Worm (Caenorhabditis elegans) whole organism, L2 larva: ENCODE results near the gene frm-3.

Experiments used
- C34F6.9 ChIP-seq: fragments of 150-350 bp; optimal IDR thresholded peaks from 2 replicates; lab custom pipeline; 2014; ENCODE audit warnings: missing biosample characterization, missing genetic modification characterization
- F13H6.1 ChIP-seq: sonication (generic microtip); optimal IDR thresholded peaks from 2 replicates; lab custom pipeline; 2016; ENCODE audit warnings: missing genetic modification characterization, missing compliant biosample characterization
- R02D3.7 ChIP-seq: fragments of 150-350 bp; optimal IDR thresholded peaks from 2 replicates; lab custom pipeline; 2014; ENCODE audit warnings: missing biosample characterization, missing genetic modification characterization
- Y55F3AM.14 ChIP-seq: fragments of 200-800 bp; sonication (Bioruptor generic); optimal IDR thresholded peaks from 2 replicates; lab custom pipeline; 2018; ENCODE audit warnings: mild to moderate bottlenecking, missing genetic modification characterization, missing compliant biosample characterization
- ZK546.5 ChIP-seq: sonication (generic microtip); optimal IDR thresholded peaks from 2 replicates; lab custom pipeline; 2017; ENCODE audit warnings: missing biosample characterization, missing genetic modification characterization
- alr-1 ChIP-seq: fragments of 150-350 bp; optimal IDR thresholded peaks from 2 replicates; lab custom pipeline; 2014; ENCODE audit warnings: missing biosample characterization, missing genetic modification characterization
- ama-1 ChIP-seq: fragments of 150-350 bp; optimal IDR thresholded peaks from 2 replicates; lab custom pipeline; 2018; ENCODE audit warnings: inconsistent platforms
- blmp-1 ChIP-seq: sonication (generic microtip); optimal IDR thresholded peaks from 2 replicates; lab custom pipeline; 2017; ENCODE audit warnings: missing genetic modification characterization, mild to moderate bottlenecking, missing compliant biosample characterization, antibody characterized with exemption, moderate library complexity; ENCODE audit not compliant: insufficient read depth
- ceh-16 ChIP-seq: fragments of 150-350 bp; optimal IDR thresholded peaks from 2 replicates; lab custom pipeline; 2014; ENCODE audit warnings: missing biosample characterization, missing genetic modification characterization
- ceh-82 ChIP-seq: fragments of 150-350 bp; optimal IDR thresholded peaks from 2 replicates; lab custom pipeline; 2014; ENCODE audit warnings: missing biosample characterization, missing genetic modification characterization
- crh-2 ChIP-seq: sonication (generic microtip); optimal IDR thresholded peaks from 2 replicates; lab custom pipeline; 2017; ENCODE audit warnings: missing biosample characterization, missing genetic modification characterization
- egl-27 ChIP-seq: sonication (generic microtip); optimal IDR thresholded peaks from 3 replicates; lab custom pipeline; 2017; ENCODE audit warnings: missing biosample characterization, missing genetic modification reagents, missing genetic modification characterization
- elt-1 ChIP-seq: fragments of 150-350 bp; optimal IDR thresholded peaks from 2 replicates; lab custom pipeline; 2014; ENCODE audit warnings: missing biosample characterization, missing genetic modification characterization
- elt-3 ChIP-seq: sonication (generic microtip); optimal IDR thresholded peaks from 2 replicates; lab custom pipeline; 2017; ENCODE audit warnings: missing biosample characterization, missing genetic modification characterization
- fos-1 ChIP-seq: fragments of 150-350 bp; optimal IDR thresholded peaks from 2 replicates; lab custom pipeline; 2014; ENCODE audit warnings: missing biosample characterization, missing genetic modification characterization
- gmeb-1 ChIP-seq: fragments of 150-350 bp; optimal IDR thresholded peaks from 2 replicates; lab custom pipeline; 2014; ENCODE audit warnings: missing biosample characterization, missing genetic modification characterization
- lin-11 ChIP-seq: fragments of 150-350 bp; sonication (generic microtip); optimal IDR thresholded peaks from 2 replicates; lab custom pipeline; 2014; ENCODE audit warnings: missing biosample characterization, missing genetic modification characterization, inconsistent platforms, mixed read lengths
- lin-39 ChIP-seq: fragments of 150-350 bp; optimal IDR thresholded peaks from 2 replicates; lab custom pipeline; 2014; ENCODE audit warnings: missing biosample characterization, missing genetic modification reagents, missing genetic modification characterization
- lsy-2 ChIP-seq, 2 experiments: fragments of 150-350 bp in 1 of 2; sonication (generic microtip) in 1 of 2; optimal IDR thresholded peaks; 2 replicates each; lab custom pipeline; 2014 to 2017; ENCODE audit warnings: missing biosample characterization in 2 of 2, missing genetic modification characterization in 2 of 2
- mab-5 ChIP-seq: fragments of 150-350 bp; optimal IDR thresholded peaks from 2 replicates; lab custom pipeline; 2014; ENCODE audit warnings: missing biosample characterization, missing genetic modification characterization
- mbf-1 ChIP-seq: sonication (generic microtip); optimal IDR thresholded peaks from 2 replicates; lab custom pipeline; 2017; ENCODE audit warnings: missing biosample characterization, missing genetic modification characterization
- mdl-1 ChIP-seq, 2 experiments: fragments of 150-350 bp in 1 of 2; sonication (generic microtip) in 1 of 2; optimal IDR thresholded peaks; 2 replicates each; lab custom pipeline; 2017; ENCODE audit warnings: missing biosample characterization in 2 of 2, missing genetic modification characterization in 2 of 2
- nhr-10 ChIP-seq: sonication (generic microtip); optimal IDR thresholded peaks from 2 replicates; lab custom pipeline; 2017; ENCODE audit warnings: missing biosample characterization, missing genetic modification characterization
- nhr-129 ChIP-seq: fragments of 150-350 bp; optimal IDR thresholded peaks from 2 replicates; lab custom pipeline; 2014; ENCODE audit warnings: missing biosample characterization, missing genetic modification characterization
- nhr-21 ChIP-seq: fragments of 150-350 bp; optimal IDR thresholded peaks from 2 replicates; lab custom pipeline; 2014; ENCODE audit warnings: missing biosample characterization, missing genetic modification characterization
- nhr-23 ChIP-seq: fragments of 150-350 bp; optimal IDR thresholded peaks from 2 replicates; lab custom pipeline; 2014; ENCODE audit warnings: missing biosample characterization, missing genetic modification reagents, missing genetic modification characterization
- nhr-237 ChIP-seq: fragments of 150-350 bp; optimal IDR thresholded peaks from 2 replicates; lab custom pipeline; 2014; ENCODE audit warnings: missing biosample characterization, missing genetic modification characterization
- nhr-6 ChIP-seq: fragments of 150-350 bp; optimal IDR thresholded peaks from 2 replicates; lab custom pipeline; 2014; ENCODE audit warnings: missing biosample characterization, missing genetic modification characterization
- nhr-77 ChIP-seq: fragments of 150-350 bp; optimal IDR thresholded peaks from 2 replicates; lab custom pipeline; 2014; ENCODE audit warnings: missing biosample characterization, missing genetic modification characterization
- sem-4 ChIP-seq: fragments of 150-350 bp; optimal IDR thresholded peaks from 2 replicates; lab custom pipeline; 2014; ENCODE audit warnings: missing biosample characterization, missing genetic modification reagents, missing genetic modification characterization
- sma-3 ChIP-seq: sonication (generic microtip); optimal IDR thresholded peaks from 2 replicates; lab custom pipeline; 2016; ENCODE audit warnings: missing genetic modification reagents, missing genetic modification characterization, missing compliant biosample characterization
- sma-9 ChIP-seq, 2 experiments: fragments of 150-350 bp in 1 of 2; sonication (generic microtip) in 1 of 2; optimal IDR thresholded peaks; 2 replicates each; lab custom pipeline; 2014 to 2016; ENCODE audit warnings: missing genetic modification characterization in 2 of 2, mild to moderate bottlenecking in 1 of 2, missing biosample characterization in 1 of 2, missing compliant biosample characterization in 1 of 2, missing genetic modification reagents in 1 of 2, moderate library complexity in 1 of 2
- snpc-4 ChIP-seq: fragments of 150-350 bp; optimal IDR thresholded peaks from 2 replicates; lab custom pipeline; 2014; ENCODE audit warnings: missing biosample characterization, missing genetic modification characterization
- unc-39 ChIP-seq: fragments of 150-350 bp; optimal IDR thresholded peaks from 2 replicates; lab custom pipeline; 2014; ENCODE audit warnings: missing biosample characterization, missing genetic modification characterization
- unc-55 ChIP-seq: fragments of 150-350 bp; sonication (generic microtip); optimal IDR thresholded peaks from 3 replicates; lab custom pipeline; 2014; ENCODE audit warnings: missing biosample characterization, missing genetic modification reagents, missing genetic modification characterization
- zag-1 ChIP-seq: fragments of 150-350 bp; optimal IDR thresholded peaks from 2 replicates; lab custom pipeline; 2014; ENCODE audit warnings: missing biosample characterization, missing genetic modification characterization
- ztf-1 ChIP-seq: fragments of 200-800 bp; sonication (Bioruptor generic); conservative IDR thresholded peaks from 2 replicates; pipeline ENCODE4 v1.3.6; 2022; ENCODE audit warnings: missing genetic modification characterization, missing compliant biosample characterization
- ztf-11 ChIP-seq: sonication (generic microtip); optimal IDR thresholded peaks from 2 replicates; lab custom pipeline; 2017; ENCODE audit warnings: missing biosample characterization, missing genetic modification characterization
- ztf-4 ChIP-seq: fragments of 150-350 bp; optimal IDR thresholded peaks from 2 replicates; lab custom pipeline; 2014; ENCODE audit warnings: missing biosample characterization, missing genetic modification characterization

Gene frm-3

DNA sequence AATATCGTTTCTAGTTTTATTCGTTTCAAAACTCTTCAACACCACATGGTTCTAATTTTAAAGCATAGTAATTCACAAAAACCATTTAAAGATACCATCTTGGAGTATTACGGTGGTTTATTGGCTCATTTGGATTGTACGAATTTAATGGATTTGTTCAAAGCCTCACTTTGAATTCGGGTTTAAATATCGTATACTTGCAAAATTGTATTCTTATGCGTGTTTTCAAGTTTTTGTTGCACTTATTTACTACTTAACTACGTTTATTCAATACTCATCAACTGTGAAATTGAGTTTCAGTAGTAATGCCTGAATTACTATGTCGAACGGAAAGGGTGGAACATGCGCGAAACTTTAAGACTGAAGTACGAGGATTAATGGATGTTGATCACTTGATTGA, 13.1 kb downstream of the frm-3 start, which contains the start of gene abts-2:
TSS of gene abts-2 (plus strand) at position 301 of the 400 bp plus-strand sequence.
- TF ChIP-seq unc-55: no peak
- no peak for TF ChIP-seq sem-4 (tag; lab: Kevin White, UChicago)

DNA sequence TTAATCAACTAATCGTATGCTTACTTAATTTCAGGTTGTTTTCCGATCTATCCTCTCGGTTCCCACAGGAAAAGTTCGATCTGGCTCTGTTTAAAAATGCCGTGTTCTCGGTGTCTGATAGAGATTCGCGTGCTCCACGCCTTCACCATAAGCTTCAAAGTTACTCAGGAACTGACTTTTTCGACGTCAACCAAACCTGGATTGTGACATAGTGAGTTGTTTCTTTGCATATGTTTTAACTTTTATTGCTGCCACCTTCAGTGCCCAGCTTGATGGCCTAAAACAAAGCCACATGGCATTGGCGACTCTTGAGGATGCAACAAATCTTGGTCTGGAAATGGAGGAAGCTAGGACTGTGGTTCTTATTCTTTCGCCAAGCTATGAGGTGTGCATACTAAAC, 13.6 kb downstream of the frm-3 start:
- TF ChIP-seq nhr-6 (tag; lab: Kevin White, UChicago) (no peak), lin-11 (tag; lab: Kevin White, UChicago) (no peak), egl-27 (no peak), ceh-16 (tag; lab: Kevin White, UChicago) (no peak), elt-3 (tag; lab: Kevin White, UChicago) (no peak), ztf-11 (tag; lab: Kevin White, UChicago) (no peak), ZK546.5 (tag; lab: Kevin White, UChicago) (no peak), R02D3.7 (tag; lab: Kevin White, UChicago) (no peak), mab-5 (tag; lab: Kevin White, UChicago) (no peak), nhr-23 (no peak), unc-55 (no peak), snpc-4 (tag; lab: Kevin White, UChicago) (no peak), F13H6.1 (no peak), fos-1 (tag; lab: Kevin White, UChicago) (no peak), gmeb-1 (tag; lab: Kevin White, UChicago) (no peak), sma-9 (GFP tag; optimal IDR thresholded peaks at IDR 0.05; lab: Kevin White, UChicago) (no peak), sma-9 (tag; optimal IDR thresholded peaks at IDR 0.05; lab: Kevin White, UChicago) (no peak), nhr-21 (tag; lab: Kevin White, UChicago) (no peak), lin-39 (tag; lab: Kevin White, UChicago) (no peak)

DNA sequence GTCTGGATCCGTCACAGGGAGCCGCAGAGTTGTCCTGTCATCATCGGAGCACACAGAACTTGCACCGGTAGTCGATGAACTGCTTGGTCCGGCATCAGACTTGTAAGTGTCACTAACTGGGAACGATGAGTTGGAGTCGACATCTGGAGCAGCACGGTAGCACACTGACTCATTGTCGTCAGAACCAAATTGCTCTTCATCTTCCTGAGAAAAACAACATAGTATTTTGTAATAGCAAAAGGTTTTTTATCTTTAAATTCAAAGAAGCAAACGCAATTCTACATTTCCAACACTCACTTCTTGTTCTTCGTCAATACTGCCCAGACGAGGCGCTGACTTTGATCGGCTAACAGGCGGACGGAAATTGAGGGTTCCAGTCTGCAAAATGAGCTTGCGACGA, 18.2 kb downstream of the frm-3 start:
- TF ChIP-seq mbf-1 (tag; lab: Kevin White, UChicago) (no peak), nhr-129 (tag; lab: Kevin White, UChicago) (no peak), egl-27 (no peak), mdl-1 (tag; optimal IDR thresholded peaks at IDR 0.05; lab: Kevin White, UChicago) (no peak), nhr-10 (no peak), elt-3 (tag; lab: Kevin White, UChicago) (no peak), nhr-21 (tag; lab: Kevin White, UChicago) (no peak), nhr-237 (tag; lab: Kevin White, UChicago) (no peak), unc-55 (no peak)

DNA sequence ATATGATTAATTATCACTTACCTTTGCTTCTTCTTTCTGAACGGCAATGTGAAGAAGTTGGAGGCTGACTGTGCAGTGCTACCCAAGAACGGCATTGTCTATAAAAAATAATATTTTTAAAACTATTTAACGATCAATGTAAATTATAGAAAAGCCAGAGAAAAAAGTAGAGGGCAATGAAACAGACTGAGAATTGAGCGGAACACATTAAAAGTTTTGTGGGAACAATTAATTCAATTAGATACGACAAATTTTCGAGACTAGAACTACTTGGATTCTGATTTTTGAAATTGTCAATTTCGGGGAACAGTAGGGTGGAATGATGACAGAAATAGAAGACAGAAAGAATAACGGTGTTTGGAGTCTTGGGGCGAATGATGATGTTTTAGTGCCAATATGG, 19.3 kb downstream of the frm-3 start, which contains the start of gene F52D10.2:
TSS of gene F52D10.2 (minus strand) at position 101 of the 400 bp plus-strand sequence.
- TF ChIP-seq nhr-129 (tag; lab: Kevin White, UChicago) (no peak), sma-3 (GFP tag; lab: Kevin White, UChicago) (no peak), mdl-1 (tag; optimal IDR thresholded peaks at IDR 0.05; lab: Kevin White, UChicago) (no peak), zag-1 (tag; lab: Kevin White, UChicago) (no peak), unc-39 (tag; lab: Kevin White, UChicago) (no peak), mab-5 (tag; lab: Kevin White, UChicago) (no peak), fos-1 (tag; lab: Kevin White, UChicago) (no peak), Y55F3AM.14 (GFP tag; lab: Kevin White, UChicago) (no peak), lsy-2 (tag; optimal IDR thresholded peaks at IDR 0.05; lab: Kevin White, UChicago) (no peak), C34F6.9 (tag; lab: Kevin White, UChicago) (no peak), elt-1 (tag; lab: Kevin White, UChicago) (no peak), unc-55 (no peak), ceh-82 (tag; lab: Kevin White, UChicago) (no peak), ztf-1 (GFP tag; lab: Robert Waterston, UW) (no peak), ztf-4 (tag; lab: Kevin White, UChicago) (no peak), blmp-1 (tag; lab: Kevin White, UChicago) (no peak), nhr-6 (tag; lab: Kevin White, UChicago) (no peak)

DNA sequence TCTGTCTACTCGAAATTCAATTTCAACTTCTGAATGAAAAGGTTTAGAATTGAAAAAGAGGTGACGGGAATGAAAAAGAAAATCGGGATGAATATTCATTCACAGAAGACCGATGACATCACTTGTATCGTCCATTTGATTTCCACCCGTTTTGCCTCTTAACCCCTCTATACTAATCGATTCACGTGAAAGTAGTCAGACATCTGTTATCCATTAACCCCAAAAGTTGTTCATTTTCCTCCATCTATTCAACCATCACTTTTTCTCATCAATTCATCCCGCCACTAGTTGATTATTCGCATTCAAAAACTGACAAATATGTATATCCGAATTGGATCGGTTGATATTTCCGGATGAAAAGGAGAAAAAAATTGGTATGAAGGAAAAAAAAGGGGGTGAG, 20.2 kb downstream of the frm-3 start:
- TF ChIP-seq snpc-4 (tag; lab: Kevin White, UChicago) (no peak), fos-1 (tag; lab: Kevin White, UChicago) (no peak), crh-2 (tag; lab: Kevin White, UChicago) (no peak), lin-39 (tag; lab: Kevin White, UChicago) (no peak), C34F6.9 (tag; lab: Kevin White, UChicago) (no peak), ztf-1 (GFP tag; lab: Robert Waterston, UW) (no peak), nhr-77 (tag; lab: Kevin White, UChicago) (no peak), mbf-1 (tag; lab: Kevin White, UChicago) (no peak), alr-1 (tag; lab: Kevin White, UChicago) (no peak), unc-39 (tag; lab: Kevin White, UChicago) (no peak), F13H6.1 (no peak), Y55F3AM.14 (GFP tag; lab: Kevin White, UChicago) (no peak), blmp-1 (tag; lab: Kevin White, UChicago) (no peak), ama-1 (lab: Kevin White, UChicago) (no peak), ceh-82 (tag; lab: Kevin White, UChicago) (no peak)
